Worm (Caenorhabditis elegans): ENCODE data around the gene ZK84.1.

- TF ChIP-seq unc-62 (GFP tag; optimal IDR thresholded peaks at IDR 0.05) (no peak), mab-5 (tag; optimal IDR thresholded peaks at IDR 0.05) (no peak), snpc-4 (tag; optimal IDR thresholded peaks at IDR 0.05) (no peak), sma-9 (GFP tag; optimal IDR thresholded peaks at IDR 0.05) (no peak), sma-9 (tag; optimal IDR thresholded peaks at IDR 0.05) (no peak)
Observed at ce11 chrII:6031106-6031505, 10.7 kb downstream of the ZK84.1 start, which contains the start of gene frpr-16.
